Worm (Caenorhabditis elegans): ENCODE measurements around the gene C50C3.5.
A peak's percentile ranks its signal among the peaks of the same experiment; 100 is the strongest.

The C50C3.5 gene

DNA sequence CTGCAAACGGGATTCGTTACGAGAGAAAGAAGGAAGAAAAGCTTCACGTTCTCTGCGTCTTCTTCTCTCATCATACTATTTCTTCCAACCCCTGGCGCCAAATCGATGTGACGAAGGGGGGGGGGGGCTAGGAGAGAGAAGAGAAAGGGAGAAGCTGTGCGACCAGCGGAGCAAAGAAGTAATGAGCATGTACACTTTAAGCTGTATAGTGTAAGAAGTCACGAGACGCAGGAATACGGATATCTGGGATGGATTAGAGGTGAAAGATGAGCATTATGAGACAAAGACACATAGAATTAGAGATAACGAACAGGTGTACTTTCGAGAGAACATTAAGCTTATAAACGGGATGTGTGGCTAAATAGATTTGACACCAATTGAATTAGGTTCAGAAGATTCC lies 22.7 kb downstream of the C50C3.5 start:
- TF ChIP-seq W03F9.2 (tag; optimal IDR thresholded peaks at IDR 0.05) (peak; percentile 25), dao-5 (tag; optimal IDR thresholded peaks at IDR 0.05) (no peak), him-1 (tag; optimal IDR thresholded peaks at IDR 0.05) (peak; percentile 42)

DNA sequence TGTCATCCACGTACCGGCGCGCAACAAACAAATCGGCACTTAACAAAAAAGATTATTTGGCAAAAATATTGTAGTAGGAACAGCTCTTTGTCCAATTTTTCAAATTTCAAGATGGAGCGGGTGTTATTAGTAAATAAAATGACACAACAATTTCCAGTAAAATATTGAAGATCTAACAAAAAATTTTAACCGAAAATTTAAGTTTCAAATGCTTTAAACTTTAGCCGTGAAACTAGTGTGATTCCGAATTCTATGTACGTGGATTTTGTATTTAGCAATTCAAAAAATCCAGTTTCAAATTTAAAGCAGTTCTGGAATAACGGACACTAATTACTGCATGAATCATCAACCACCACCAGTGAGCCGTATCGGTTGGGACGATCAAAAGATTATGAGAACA lies 23.7 kb downstream of the C50C3.5 start, which contains the start of gene snb-5:
Gene snb-5, plus strand, starts transcription at position 301 of the 400 bp plus-strand sequence.
- TF ChIP-seq dao-5 (tag; optimal IDR thresholded peaks at IDR 0.05) (no peak), W03F9.2 (tag; optimal IDR thresholded peaks at IDR 0.05) (no peak), him-1 (tag; optimal IDR thresholded peaks at IDR 0.05) (no peak)

DNA sequence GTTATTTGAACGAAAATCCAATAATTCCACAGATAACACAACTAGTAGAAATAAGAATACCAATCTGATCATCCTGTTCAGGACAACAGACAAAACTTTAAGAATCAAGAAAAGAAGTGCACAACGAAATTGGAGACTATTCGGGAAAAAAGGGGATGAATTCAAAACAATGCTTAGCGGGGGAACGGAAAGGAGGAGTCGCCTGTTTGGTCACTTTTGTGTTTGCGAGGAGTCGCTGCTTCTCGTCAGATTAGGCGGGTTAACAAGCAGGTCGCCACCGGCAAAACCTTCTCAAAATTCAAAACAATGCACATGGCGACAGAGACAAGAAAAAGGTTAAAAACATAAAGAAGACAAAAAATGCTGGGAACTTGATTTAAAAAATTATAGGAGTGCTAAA lies 30.8 kb downstream of the C50C3.5 start, which contains the start of gene C30A5.10:
Gene C30A5.10, minus strand, starts transcription at position 101 of the 400 bp plus-strand sequence.
- TF ChIP-seq dao-5 (tag; optimal IDR thresholded peaks at IDR 0.05), result no peak
- no peak for TF ChIP-seq him-1 (tag; optimal IDR thresholded peaks at IDR 0.05)
- TF ChIP-seq W03F9.2 (tag; optimal IDR thresholded peaks at IDR 0.05), result no peak

DNA sequence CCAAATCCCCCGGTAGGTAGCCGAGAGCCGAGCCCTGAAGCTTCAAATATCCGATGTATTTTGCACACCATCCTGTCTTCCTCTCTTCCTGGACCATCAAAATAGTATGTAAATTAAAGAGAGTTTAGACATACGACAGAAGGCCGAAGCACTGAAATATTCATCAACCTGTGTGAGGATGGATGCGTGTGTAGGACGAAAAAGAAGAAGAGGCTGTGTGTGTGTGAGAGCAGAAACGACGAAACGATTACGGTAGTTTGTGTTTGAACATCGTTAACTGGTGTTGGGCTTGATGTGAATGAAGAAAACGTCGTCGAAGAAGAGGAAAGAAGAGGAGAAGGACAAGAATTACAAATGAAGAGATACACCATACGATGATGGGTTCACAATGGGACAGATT lies 32.5 kb downstream of the C50C3.5 start:
- TF ChIP-seq dao-5 (tag; optimal IDR thresholded peaks at IDR 0.05), result no peak

DNA sequence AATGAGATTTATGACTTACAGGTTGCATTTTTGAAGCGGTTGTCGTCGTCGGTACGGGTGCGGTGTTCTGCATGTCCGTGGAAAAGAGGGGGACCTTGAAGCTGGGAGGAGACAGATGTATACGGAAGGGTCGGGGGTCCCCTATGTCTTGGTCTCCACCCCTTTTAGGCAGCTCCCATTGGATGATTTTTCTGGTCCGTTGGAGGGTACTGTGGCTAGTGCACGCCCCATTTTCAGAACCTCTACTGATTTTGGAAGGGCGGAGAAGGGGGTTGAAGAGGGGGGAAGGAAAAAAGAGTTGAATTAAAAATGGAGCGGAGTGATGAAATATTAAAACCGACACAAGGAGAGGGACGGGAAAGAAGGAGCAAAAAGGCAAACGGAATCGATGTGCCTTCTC lies 37.2 kb downstream of the C50C3.5 start, which contains the start of gene unc-86:
Gene unc-86, minus strand, starts transcription at position 113 of the 400 bp plus-strand sequence.
- TF ChIP-seq him-1 (tag; optimal IDR thresholded peaks at IDR 0.05), result no peak
- no peak for TF ChIP-seq dao-5 (tag; optimal IDR thresholded peaks at IDR 0.05)
- no peak for TF ChIP-seq W03F9.2 (tag; optimal IDR thresholded peaks at IDR 0.05)

DNA sequence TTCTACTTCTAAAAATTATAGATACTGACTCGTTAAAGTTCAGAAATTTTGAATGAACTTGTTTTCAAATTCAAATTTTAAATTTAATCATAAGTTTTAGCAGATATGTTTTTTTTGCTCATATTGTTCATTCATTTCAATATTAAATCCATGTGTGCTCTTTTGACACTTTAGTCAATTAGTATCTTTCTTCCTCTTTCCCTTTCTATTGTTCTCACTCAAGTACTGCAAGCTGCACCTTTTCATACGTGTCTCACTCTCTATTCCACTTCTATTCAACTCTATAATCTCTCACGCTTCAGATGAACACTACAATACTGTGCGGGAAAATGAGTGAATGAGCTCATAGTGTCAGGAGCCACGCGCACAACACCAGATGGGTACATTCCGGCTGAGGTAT lies 38.9 kb downstream of the C50C3.5 start, which contains the start of gene C30A5.16:
Gene C30A5.16, plus strand, starts transcription at position 301 of the 400 bp plus-strand sequence.
- no peak for TF ChIP-seq dao-5 (tag; optimal IDR thresholded peaks at IDR 0.05)
- no peak for TF ChIP-seq him-1 (tag; optimal IDR thresholded peaks at IDR 0.05)
- TF ChIP-seq W03F9.2 (tag; optimal IDR thresholded peaks at IDR 0.05), result no peak

DNA sequence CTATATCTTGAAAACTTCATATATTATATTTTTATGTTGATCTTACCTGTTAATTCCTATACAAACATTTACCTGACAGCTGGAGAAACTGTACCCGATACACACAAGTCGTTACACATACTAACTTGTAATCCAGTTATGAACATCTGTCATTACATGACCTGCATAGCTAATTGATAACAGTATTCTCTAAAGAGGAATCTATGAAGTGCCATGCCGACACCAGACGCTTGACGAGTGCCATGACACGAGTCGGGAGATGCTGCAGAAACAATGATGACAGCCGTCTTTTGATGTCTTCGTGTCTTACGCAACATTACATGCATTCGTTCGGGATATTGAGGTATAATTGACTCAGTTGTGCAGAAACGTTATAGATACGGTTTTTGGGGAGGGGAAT lies 41.1 kb downstream of the C50C3.5 start:
- TF ChIP-seq him-1 (tag; optimal IDR thresholded peaks at IDR 0.05), result no peak
- no peak for TF ChIP-seq W03F9.2 (tag; optimal IDR thresholded peaks at IDR 0.05)
- TF ChIP-seq dao-5 (tag; optimal IDR thresholded peaks at IDR 0.05), result no peak

DNA sequence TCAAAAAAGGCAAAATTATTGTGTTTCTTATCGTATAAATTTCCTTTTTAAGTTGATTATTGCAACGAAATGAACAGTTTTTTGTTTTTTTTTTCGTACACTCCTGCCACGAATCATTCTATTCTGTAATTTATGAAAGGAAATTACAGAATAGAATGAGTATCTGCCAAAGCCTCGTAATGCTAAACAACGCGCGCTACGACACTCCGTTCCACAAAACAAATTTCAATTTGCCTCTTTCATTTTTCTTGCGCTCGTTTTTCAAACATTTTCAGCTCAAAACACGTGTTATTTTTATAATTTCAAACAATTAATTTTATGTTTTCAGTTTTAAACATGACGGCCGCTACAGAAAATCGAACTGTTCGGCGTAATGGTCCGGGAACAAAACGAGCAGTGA lies 45.7 kb downstream of the C50C3.5 start, which contains the start of gene mob-4:
Gene mob-4, plus strand, starts transcription at position 329 of the 400 bp plus-strand sequence.
- TF ChIP-seq him-1 (tag; optimal IDR thresholded peaks at IDR 0.05) (no peak), W03F9.2 (tag; optimal IDR thresholded peaks at IDR 0.05) (no peak)

DNA sequence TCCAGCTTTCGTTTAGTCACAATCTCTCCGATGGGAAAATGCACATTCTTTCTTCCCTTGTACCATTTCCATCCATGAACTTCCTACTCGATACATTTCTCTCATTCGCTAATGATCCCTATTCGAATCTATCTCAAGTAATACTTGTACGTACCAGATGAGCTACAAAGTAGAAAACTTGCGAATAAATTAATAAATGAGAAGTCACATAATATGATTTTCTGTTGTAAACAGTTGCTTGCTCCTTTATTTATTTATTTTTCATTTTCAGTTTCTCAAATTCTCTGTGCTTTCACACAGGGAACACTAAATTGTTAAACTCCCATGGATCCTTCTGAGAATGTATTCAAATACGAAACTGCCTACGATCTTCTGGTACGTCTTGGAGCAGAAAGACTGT lies 47.2 kb downstream of the C50C3.5 start, which contains the start of gene rfs-1:
Gene rfs-1, plus strand, starts transcription at position 301 of the 400 bp plus-strand sequence.
- no peak for TF ChIP-seq W03F9.2 (tag; optimal IDR thresholded peaks at IDR 0.05)
- no peak for TF ChIP-seq dao-5 (tag; optimal IDR thresholded peaks at IDR 0.05)
- no peak for TF ChIP-seq him-1 (tag; optimal IDR thresholded peaks at IDR 0.05)

DNA sequence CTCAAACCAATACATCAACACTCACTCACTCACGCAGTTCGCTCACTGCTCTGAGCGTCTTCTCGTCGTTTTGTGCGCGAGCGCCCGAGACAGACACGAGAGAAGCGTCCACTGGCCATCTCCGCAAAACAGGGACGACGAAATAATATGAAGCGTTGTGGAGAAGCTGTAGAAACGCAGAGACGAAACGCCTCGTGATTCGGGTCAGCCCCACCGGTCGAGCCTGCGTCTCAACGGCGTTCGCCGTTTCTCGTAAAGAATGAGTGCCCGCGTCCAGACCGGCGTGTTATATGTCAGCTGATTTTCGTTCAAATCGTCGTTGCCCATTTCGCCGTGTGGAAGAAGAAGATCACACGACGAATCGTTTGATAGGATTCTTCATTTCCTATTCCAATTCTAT lies 48.5 kb downstream of the C50C3.5 start, which contains the start of gene fbxl-1:
Gene fbxl-1, plus strand, starts transcription at position 320 of the 400 bp plus-strand sequence.
- peak; percentile 84 for TF ChIP-seq him-1 (tag; optimal IDR thresholded peaks at IDR 0.05)
- peak; percentile 2 for TF ChIP-seq W03F9.2 (tag; optimal IDR thresholded peaks at IDR 0.05)
- TF ChIP-seq dao-5 (tag; optimal IDR thresholded peaks at IDR 0.05), result no peak

DNA sequence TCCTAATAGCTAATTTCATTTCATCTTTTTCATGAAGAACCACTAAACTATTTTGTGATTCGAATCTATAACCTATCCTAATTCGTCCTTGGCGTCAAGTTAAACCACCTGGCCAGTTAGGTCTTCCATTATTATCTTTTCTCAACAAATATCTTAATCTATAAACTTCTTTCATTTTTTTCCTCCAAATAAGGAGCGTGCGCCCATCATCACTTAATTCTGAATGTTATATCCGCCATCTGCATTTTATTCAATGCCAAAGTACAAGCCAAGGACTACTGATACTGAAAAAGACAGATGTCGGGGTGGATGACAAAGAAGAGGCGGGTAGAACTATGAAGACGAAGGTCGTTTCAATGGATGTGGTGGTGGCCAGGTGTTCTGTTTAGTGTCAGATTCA lies 49.9 kb downstream of the C50C3.5 start:
- TF ChIP-seq W03F9.2 (tag; optimal IDR thresholded peaks at IDR 0.05) (no peak), him-1 (tag; optimal IDR thresholded peaks at IDR 0.05) (no peak), dao-5 (tag; optimal IDR thresholded peaks at IDR 0.05) (no peak)

DNA sequence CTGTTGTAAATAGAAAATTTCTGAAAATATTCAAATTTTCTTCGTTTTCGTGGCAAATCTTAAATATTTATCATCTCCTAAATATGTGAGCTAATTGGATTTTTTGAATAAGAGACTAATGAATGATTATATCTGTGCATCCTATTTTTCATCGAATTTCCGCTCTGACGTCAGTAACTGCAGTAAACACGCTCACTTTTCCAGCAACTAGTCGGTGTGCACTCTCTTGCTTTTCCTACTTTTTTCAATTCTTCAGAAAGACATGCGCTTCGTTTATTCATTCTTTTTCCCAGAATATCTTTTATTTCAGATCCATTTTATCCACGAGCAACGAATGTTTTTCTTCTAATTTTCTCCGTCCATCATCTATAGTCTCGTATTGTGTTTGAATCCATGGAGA lies 50.5 kb downstream of the C50C3.5 start:
- no peak for TF ChIP-seq dao-5 (tag; optimal IDR thresholded peaks at IDR 0.05)
- TF ChIP-seq him-1 (tag; optimal IDR thresholded peaks at IDR 0.05), result no peak
- TF ChIP-seq W03F9.2 (tag; optimal IDR thresholded peaks at IDR 0.05), result no peak

Data from whole organism, L4/young adult.